Fruit fly (Drosophila melanogaster): ENCODE measurements around the gene Gapdh2.
A peak's percentile ranks its signal among the peaks of the same experiment; 100 is the strongest.

Gene Gapdh2

DNA sequence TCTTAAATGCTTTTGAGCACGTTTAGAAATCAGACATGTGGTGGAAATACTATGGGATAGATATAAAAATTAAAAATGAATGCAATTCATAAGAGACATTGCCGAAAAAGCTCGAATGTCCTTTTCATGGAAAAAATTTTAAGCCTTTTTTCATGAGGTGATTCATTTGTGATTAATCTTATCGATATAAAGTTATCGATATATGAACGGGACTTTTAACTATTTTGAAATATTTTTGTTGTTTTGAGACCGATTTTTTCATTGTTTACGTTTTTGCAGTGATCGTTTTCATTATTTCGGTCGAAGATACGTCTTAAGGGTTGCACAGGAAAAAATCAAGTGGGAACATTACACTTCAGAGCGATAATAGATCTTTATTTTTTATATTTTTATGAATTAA lies 8.6 kb upstream of the Gapdh2 start, which contains the start of gene AlkB (continued):
- TF ChIP-seq CG30403 (GFP tag; optimal IDR thresholded peaks at IDR 0.05) (no peak), unpg (GFP tag; optimal IDR thresholded peaks at IDR 0.05) (no peak), CG13624 (GFP tag; optimal IDR thresholded peaks at IDR 0.05) (no peak), CG12219 (GFP tag; optimal IDR thresholded peaks at IDR 0.05) (no peak), CG12744 (GFP tag; optimal IDR thresholded peaks at IDR 0.05) (no peak), hkb (optimal IDR thresholded peaks at IDR 0.05) (no peak), hkb (GFP tag; IDR thresholded peaks at IDR 0.05) (no peak), ssp (GFP tag; IDR thresholded peaks at IDR 0.05) (no peak), seq (GFP tag; IDR thresholded peaks at IDR 0.05) (no peak)

dm6 chrX:15859869-15860268 lies 8.1 kb upstream of the Gapdh2 start, which contains the start of gene Gbeta13F:
TSS of gene Gbeta13F (plus strand) at chrX:15860115.
- TF ChIP-seq NK7.1 (GFP tag; optimal IDR thresholded peaks at IDR 0.05) (no peak), Dad (GFP tag; optimal IDR thresholded peaks at IDR 0.05) (no peak), run (tag; optimal IDR thresholded peaks at IDR 0.05) (no peak), kni (GFP tag; optimal IDR thresholded peaks at IDR 0.05) (no peak), CG8944 (GFP tag; optimal IDR thresholded peaks at IDR 0.05) (no peak), CG2199 (GFP tag; IDR thresholded peaks at IDR 0.05) (no peak), CG12659 (GFP tag; optimal IDR thresholded peaks at IDR 0.05) (no peak), Scr (GFP tag; IDR thresholded peaks at IDR 0.05; ENCODE audit: partially characterized antibody) (peak; percentile 56), jumu (GFP tag; optimal IDR thresholded peaks at IDR 0.05) (no peak), dan (GFP tag; IDR thresholded peaks at IDR 0.05) (no peak), CG15601 (tag; optimal IDR thresholded peaks at IDR 0.05) (no peak), sna (GFP tag; IDR thresholded peaks at IDR 0.05; ENCODE audit: partially characterized antibody) (no peak), CG17802 (tag; optimal IDR thresholded peaks at IDR 0.05) (peak; percentile 69), CG9609 (GFP tag; optimal IDR thresholded peaks at IDR 0.05) (no peak), ems (GFP tag; optimal IDR thresholded peaks at IDR 0.05) (no peak), corto (GFP tag; optimal IDR thresholded peaks at IDR 0.05) (no peak), Hr39 (optimal IDR thresholded peaks at IDR 0.05) (no peak), CG30020 (tag; optimal IDR thresholded peaks at IDR 0.05) (peak; percentile 68), Gug (GFP tag; IDR thresholded peaks at IDR 0.05) (peak; percentile 31; the same call in 1 of the 4 replicates), az2 (GFP tag; optimal IDR thresholded peaks at IDR 0.05) (no peak), CG6854 (GFP tag; optimal IDR thresholded peaks at IDR 0.05) (no peak), Mrtf (GFP tag; IDR thresholded peaks at IDR 0.05) (no peak; the same call in 2 of the 3 replicates), CG18262 (tag; optimal IDR thresholded peaks at IDR 0.05) (no peak), ranshi (GFP tag; IDR thresholded peaks at IDR 0.05) (no peak), tio (GFP tag; optimal IDR thresholded peaks at IDR 0.05) (no peak), CG9797 (GFP tag; optimal IDR thresholded peaks at IDR 0.05) (peak; percentile 6), CG7745 (tag; optimal IDR thresholded peaks at IDR 0.05) (no peak), BtbVII (GFP tag; optimal IDR thresholded peaks at IDR 0.05) (no peak), Hr51 (GFP tag; optimal IDR thresholded peaks at IDR 0.05) (no peak), Ets97D (GFP tag; optimal IDR thresholded peaks at IDR 0.05) (no peak), CG6272 (GFP tag; IDR thresholded peaks at IDR 0.05) (no peak), NFAT (GFP tag; IDR thresholded peaks at IDR 0.05) (no peak), CG9876 (GFP tag; optimal IDR thresholded peaks at IDR 0.05) (no peak), E2f1 (GFP tag; IDR thresholded peaks at IDR 0.05) (0 out of 2 replicates have a peak, but pooled peaks have one; percentile 16), CG14050 (GFP tag; IDR thresholded peaks at IDR 0.05) (no peak), CG10147 (GFP tag; optimal IDR thresholded peaks at IDR 0.05) (no peak), lbe (GFP tag; optimal IDR thresholded peaks at IDR 0.05) (no peak), Xbp1 (GFP tag; optimal IDR thresholded peaks at IDR 0.05) (no peak), pan (optimal IDR thresholded peaks at IDR 0.05) (no peak), pan (GFP tag; optimal IDR thresholded peaks at IDR 0.05 in 1 of 2, IDR thresholded peaks at IDR 0.05 in 1 of 2) (peak in 1 of 2 experiments; percentile 21), CG10654 (GFP tag; optimal IDR thresholded peaks at IDR 0.05) (no peak), inv (GFP tag; IDR thresholded peaks at IDR 0.05; ENCODE audit: partially characterized antibody) (peak; percentile 58), Atf3 (GFP tag; optimal IDR thresholded peaks at IDR 0.05) (no peak)
